Worm (Caenorhabditis elegans) whole organism, young adult: ENCODE measurements around the gene C05A9.2.

ENCODE experiments used
- C06A6.2 ChIP-seq: fragments of 200-800 bp; sonication (Bioruptor generic); conservative IDR thresholded peaks from 2 replicates; pipeline ENCODE4 v1.3.6; 2022; ENCODE audit warnings: missing genetic modification characterization, missing compliant biosample characterization
- F23B12.7 ChIP-seq: sonication (generic microtip); optimal IDR thresholded peaks from 2 replicates; lab custom pipeline; 2017; ENCODE audit warnings: missing genetic modification characterization, mild to moderate bottlenecking, missing compliant biosample characterization, antibody characterized with exemption, moderate library complexity; ENCODE audit not compliant: insufficient read depth
- F39B2.1 ChIP-seq: fragments of 200-800 bp; sonication (Bioruptor generic); IDR thresholded peaks from 2 replicates; pipeline ENCODE4 v1.3.6; 2022; ENCODE audit warnings: missing genetic modification reagents, missing genetic modification characterization, missing compliant biosample characterization
- F52B5.7 ChIP-seq: sonication (generic microtip); optimal IDR thresholded peaks from 2 replicates; lab custom pipeline; 2016; ENCODE audit warnings: mild to moderate bottlenecking, missing genetic modification characterization, missing compliant biosample characterization
- F57C9.4 ChIP-seq: sonication (generic microtip); optimal IDR thresholded peaks from 2 replicates; lab custom pipeline; 2017; ENCODE audit warnings: mild to moderate bottlenecking, missing genetic modification characterization, missing compliant biosample characterization
- K11D2.4 ChIP-seq: fragments of 200-800 bp; sonication (Bioruptor generic); IDR thresholded peaks from 2 replicates; pipeline ENCODE4 v1.3.6; 2022; ENCODE audit warnings: missing genetic modification reagents, missing genetic modification characterization, missing compliant biosample characterization
- K12H6.12 ChIP-seq: fragments of 200-800 bp; sonication (Bioruptor generic); optimal IDR thresholded peaks from 2 replicates; lab custom pipeline; 2018; ENCODE audit warnings: mild to moderate bottlenecking, missing genetic modification characterization, missing compliant biosample characterization
- T07F8.4 ChIP-seq: sonication (generic microtip); optimal IDR thresholded peaks from 2 replicates; lab custom pipeline; 2016; ENCODE audit warnings: mild to moderate bottlenecking, missing genetic modification characterization, moderate library complexity, missing compliant biosample characterization
- ZK185.1 ChIP-seq: sonication (generic microtip); optimal IDR thresholded peaks from 2 replicates; lab custom pipeline; 2016; ENCODE audit warnings: mild to moderate bottlenecking, missing genetic modification characterization, missing compliant biosample characterization; ENCODE audit not compliant: poor library complexity, severe bottlenecking
- akir-1 ChIP-seq: fragments of 200-800 bp; sonication (Bioruptor generic); optimal IDR thresholded peaks from 2 replicates; lab custom pipeline; 2018; ENCODE audit warnings: mild to moderate bottlenecking, missing genetic modification characterization, moderate library complexity, missing compliant biosample characterization
- aptf-2 ChIP-seq: fragments of 200-800 bp; sonication (Bioruptor generic); conservative IDR thresholded peaks from 2 replicates; pipeline ENCODE4 v1.3.6; 2022; ENCODE audit warnings: missing genetic modification reagents, missing genetic modification characterization, missing compliant biosample characterization
- aptf-3 ChIP-seq: fragments of 200-800 bp; sonication (Bioruptor generic); IDR thresholded peaks from 2 replicates; pipeline ENCODE4 v1.3.6; 2022; ENCODE audit warnings: missing genetic modification characterization, missing compliant biosample characterization
- attf-6 ChIP-seq: fragments of 200-800 bp; sonication (Bioruptor generic); IDR thresholded peaks from 2 replicates; pipeline ENCODE4 v1.3.6; 2022; ENCODE audit warnings: missing genetic modification reagents, missing genetic modification characterization, missing compliant biosample characterization
- cebp-2 ChIP-seq: fragments of 200-800 bp; sonication (Bioruptor generic); IDR thresholded peaks from 2 replicates; pipeline ENCODE4 v1.3.6; 2022; ENCODE audit warnings: missing genetic modification characterization, missing compliant biosample characterization
- ceh-100 ChIP-seq: fragments of 200-800 bp; sonication (Bioruptor generic); IDR thresholded peaks from 2 replicates; pipeline ENCODE4 v1.3.6; 2022; ENCODE audit warnings: missing genetic modification reagents, missing genetic modification characterization, missing compliant biosample characterization
- ceh-27 ChIP-seq: fragments of 200-800 bp; sonication (Bioruptor generic); optimal IDR thresholded peaks from 2 replicates; lab custom pipeline; 2018; ENCODE audit warnings: mild to moderate bottlenecking, missing genetic modification characterization, moderate library complexity, missing compliant biosample characterization
- ceh-58 ChIP-seq: fragments of 200-800 bp; sonication (Bioruptor generic); IDR thresholded peaks from 2 replicates; pipeline ENCODE4 v1.3.6; 2022; ENCODE audit warnings: missing genetic modification characterization, missing compliant biosample characterization
- chd-7 ChIP-seq: sonication (generic microtip); optimal IDR thresholded peaks from 2 replicates; lab custom pipeline; 2016; ENCODE audit warnings: mild to moderate bottlenecking, missing genetic modification characterization, moderate library complexity, missing compliant biosample characterization
- dox-1 ChIP-seq: fragments of 200-800 bp; sonication (Bioruptor generic); IDR thresholded peaks from 2 replicates; pipeline ENCODE4 v1.3.6; 2022; ENCODE audit warnings: missing genetic modification reagents, missing genetic modification characterization, missing compliant biosample characterization
- dpff-1 ChIP-seq: sonication (generic microtip); optimal IDR thresholded peaks from 2 replicates; lab custom pipeline; 2017; ENCODE audit warnings: mild to moderate bottlenecking, missing genetic modification characterization, missing compliant biosample characterization
- egl-18 ChIP-seq: fragments of 200-800 bp; sonication (Bioruptor generic); IDR thresholded peaks from 2 replicates; pipeline ENCODE4 v1.3.6; 2022; ENCODE audit warnings: missing genetic modification reagents, missing genetic modification characterization, missing compliant biosample characterization
- ets-4 ChIP-seq: fragments of 200-800 bp; sonication (Bioruptor generic); optimal IDR thresholded peaks from 2 replicates; lab custom pipeline; 2018; ENCODE audit warnings: mild to moderate bottlenecking, missing genetic modification characterization, missing compliant biosample characterization
- him-1 ChIP-seq: sonication (generic microtip); optimal IDR thresholded peaks from 2 replicates; lab custom pipeline; 2016; ENCODE audit warnings: missing genotype, missing genetic modification reagents, missing genetic modification characterization, missing compliant biosample characterization
- hmg-1.2 ChIP-seq: fragments of 200-800 bp; sonication (Bioruptor generic); IDR thresholded peaks from 2 replicates; pipeline ENCODE4 v1.3.6; 2022; ENCODE audit warnings: missing genetic modification reagents, missing genetic modification characterization, missing compliant biosample characterization
- hmg-20 ChIP-seq: fragments of 200-800 bp; sonication (Bioruptor generic); IDR thresholded peaks from 2 replicates; pipeline ENCODE4 v1.3.6; 2022; ENCODE audit warnings: missing genetic modification reagents, missing genetic modification characterization, missing compliant biosample characterization
- let-526 ChIP-seq: fragments of 200-800 bp; sonication (Bioruptor generic); IDR thresholded peaks from 2 replicates; pipeline ENCODE4 v1.3.6; 2022; ENCODE audit warnings: missing genetic modification reagents, missing genetic modification characterization, missing compliant biosample characterization
- lin-26 ChIP-seq: fragments of 200-800 bp; sonication (Bioruptor generic); IDR thresholded peaks from 2 replicates; pipeline ENCODE4 v1.3.6; 2022; ENCODE audit warnings: missing genetic modification reagents, missing genetic modification characterization, missing compliant biosample characterization
- madf-8 ChIP-seq: fragments of 200-800 bp; sonication (Bioruptor generic); conservative IDR thresholded peaks from 2 replicates; pipeline ENCODE4 v1.3.6; 2022; ENCODE audit warnings: missing genetic modification reagents, missing genetic modification characterization, missing compliant biosample characterization
- nhr-27 ChIP-seq: fragments of 200-800 bp; sonication (Bioruptor generic); optimal IDR thresholded peaks from 2 replicates; lab custom pipeline; 2018; ENCODE audit warnings: mild to moderate bottlenecking, missing genetic modification characterization, moderate library complexity, missing compliant biosample characterization
- pha-4 ChIP-seq: fragments of 150-350 bp; sonication (generic microtip); optimal IDR thresholded peaks from 2 replicates; lab custom pipeline; 2014; ENCODE audit warnings: missing biosample characterization, missing genetic modification reagents, missing genetic modification characterization
- sdz-38 ChIP-seq: sonication (generic microtip); optimal IDR thresholded peaks from 2 replicates; lab custom pipeline; 2016; ENCODE audit warnings: missing genotype, missing genetic modification characterization, missing compliant biosample characterization
- sea-2 ChIP-seq: fragments of 200-800 bp; sonication (Bioruptor generic); IDR thresholded peaks from 2 replicates; pipeline ENCODE4 v1.3.6; 2022; ENCODE audit warnings: missing genetic modification characterization, missing compliant biosample characterization
- snpc-3.4 ChIP-seq: sonication (generic microtip); optimal IDR thresholded peaks from 2 replicates; lab custom pipeline; 2017; ENCODE audit warnings: missing genetic modification characterization, mild to moderate bottlenecking, missing compliant biosample characterization, antibody characterized with exemption, moderate library complexity, missing genotype, missing genetic modification reagents
- tbx-9 ChIP-seq: sonication (generic microtip); optimal IDR thresholded peaks from 2 replicates; lab custom pipeline; 2016; ENCODE audit warnings: borderline replicate concordance, missing genetic modification characterization, inconsistent platforms, missing compliant biosample characterization
- tlf-1 ChIP-seq: fragments of 200-800 bp; sonication (Bioruptor generic); optimal IDR thresholded peaks from 2 replicates; lab custom pipeline; 2018; ENCODE audit warnings: mild to moderate bottlenecking, missing genetic modification characterization, missing compliant biosample characterization
- unc-130 ChIP-seq: sonication (generic microtip); optimal IDR thresholded peaks from 2 replicates; lab custom pipeline; 2016; ENCODE audit warnings: missing genetic modification reagents, missing genetic modification characterization, missing compliant biosample characterization
- ztf-18 ChIP-seq: sonication (generic microtip); optimal IDR thresholded peaks from 2 replicates; lab custom pipeline; 2016; ENCODE audit warnings: missing genotype, mild to moderate bottlenecking, missing genetic modification characterization, missing compliant biosample characterization
- ztf-22 ChIP-seq: fragments of 200-800 bp; sonication (Bioruptor generic); optimal IDR thresholded peaks from 2 replicates; lab custom pipeline; 2018; ENCODE audit warnings: mild to moderate bottlenecking, missing genetic modification characterization, moderate library complexity, missing compliant biosample characterization
- ztf-25 ChIP-seq: fragments of 200-800 bp; sonication (Bioruptor generic); IDR thresholded peaks from 2 replicates; pipeline ENCODE4 v1.3.6; 2022; ENCODE audit warnings: missing genetic modification reagents, missing genetic modification characterization, missing compliant biosample characterization
- ztf-28 ChIP-seq: fragments of 200-800 bp; sonication (Bioruptor generic); IDR thresholded peaks from 2 replicates; pipeline ENCODE4 v1.3.6; 2022; ENCODE audit warnings: missing genetic modification reagents, missing genetic modification characterization, missing compliant biosample characterization
- ztf-6 ChIP-seq: fragments of 200-800 bp; sonication (Bioruptor generic); IDR thresholded peaks from 2 replicates; pipeline ENCODE4 v1.3.6; 2022; ENCODE audit warnings: missing genetic modification reagents, missing genetic modification characterization, missing compliant biosample characterization

C05A9.2 gene

DNA sequence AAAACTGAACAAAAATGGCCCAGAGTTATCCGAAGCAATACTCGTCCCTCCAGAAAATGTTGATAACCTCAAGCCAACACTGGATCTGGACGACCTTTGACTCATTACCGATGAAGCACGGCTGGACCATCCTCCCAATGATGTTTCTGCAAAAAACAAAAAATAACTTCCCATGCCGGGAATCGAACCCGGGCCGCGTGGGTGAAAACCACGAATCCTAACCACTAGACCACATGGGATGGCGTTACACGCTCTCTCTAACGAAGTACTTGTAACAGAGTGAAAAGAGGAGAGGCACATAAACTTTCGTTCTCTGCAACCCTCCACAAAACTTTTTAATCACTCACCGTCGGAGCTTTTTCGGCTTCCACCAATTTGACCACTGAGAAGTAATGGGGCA is 23.3 kb downstream of the C05A9.2 start (continued):
- 0 out of 2 replicates have a peak, but pooled peaks have one; percentile 45 for TF ChIP-seq C06A6.2 (GFP tag; lab: Robert Waterston, UW)
- no peak for TF ChIP-seq tlf-1 (GFP tag; lab: Kevin White, UChicago)
- TF ChIP-seq madf-8 (GFP tag; lab: Robert Waterston, UW), result no peak
- peak; percentile 83; the same call in 1 of the 2 replicates for TF ChIP-seq ztf-25 (GFP tag; lab: Robert Waterston, UW)
- peak; percentile 37 for TF ChIP-seq T07F8.4
- peak; percentile 21 for TF ChIP-seq ets-4 (GFP tag; lab: Kevin White, UChicago)
- peak; percentile 63 for TF ChIP-seq ceh-27 (GFP tag; lab: Kevin White, UChicago)
- TF ChIP-seq dox-1 (GFP tag; lab: Robert Waterston, UW), result peak; percentile 85
- TF ChIP-seq ZK185.1, result peak; percentile 81
- TF ChIP-seq lin-26 (GFP tag; lab: Robert Waterston, UW), result peak; percentile 95
- TF ChIP-seq dpff-1 (tag; lab: Kevin White, UChicago), result no peak
- TF ChIP-seq aptf-2 (GFP tag; lab: Robert Waterston, UW), result no peak
- peak; percentile 78; the same call in 1 of the 2 replicates for TF ChIP-seq aptf-3 (GFP tag; lab: Robert Waterston, UW)
- TF ChIP-seq cebp-2 (GFP tag; lab: Robert Waterston, UW), result peak; percentile 64; the same call in 1 of the 2 replicates
- no peak for TF ChIP-seq sdz-38 (tag; lab: Kevin White, UChicago)
- TF ChIP-seq ceh-58 (GFP tag; lab: Robert Waterston, UW), result no peak
- TF ChIP-seq F52B5.7, result peak; percentile 74
- no peak for TF ChIP-seq ceh-100 (GFP tag; lab: Robert Waterston, UW)
- TF ChIP-seq F57C9.4 (tag; lab: Kevin White, UChicago), result no peak
- no peak for TF ChIP-seq pha-4
- peak; percentile 65; the same call in 1 of the 2 replicates for TF ChIP-seq K11D2.4
- no peak for TF ChIP-seq akir-1 (GFP tag; lab: Kevin White, UChicago)
- peak; percentile 62; the same call in 1 of the 2 replicates for TF ChIP-seq attf-6 (GFP tag; lab: Robert Waterston, UW)
- TF ChIP-seq let-526, result 0 out of 2 replicates have a peak, but pooled peaks have one; percentile 34
- peak; percentile 76 for TF ChIP-seq hmg-1.2 (GFP tag; lab: Robert Waterston, UW)
- TF ChIP-seq nhr-27 (tag; lab: Kevin White, UChicago), result no peak
- peak; percentile 31 for TF ChIP-seq chd-7 (tag; lab: Kevin White, UChicago)
- TF ChIP-seq unc-130 (GFP tag; lab: Kevin White, UChicago), result no peak
- peak; percentile 70 for TF ChIP-seq snpc-3.4 (tag; lab: Kevin White, UChicago)
- TF ChIP-seq F23B12.7 (tag; lab: Kevin White, UChicago), result no peak

DNA sequence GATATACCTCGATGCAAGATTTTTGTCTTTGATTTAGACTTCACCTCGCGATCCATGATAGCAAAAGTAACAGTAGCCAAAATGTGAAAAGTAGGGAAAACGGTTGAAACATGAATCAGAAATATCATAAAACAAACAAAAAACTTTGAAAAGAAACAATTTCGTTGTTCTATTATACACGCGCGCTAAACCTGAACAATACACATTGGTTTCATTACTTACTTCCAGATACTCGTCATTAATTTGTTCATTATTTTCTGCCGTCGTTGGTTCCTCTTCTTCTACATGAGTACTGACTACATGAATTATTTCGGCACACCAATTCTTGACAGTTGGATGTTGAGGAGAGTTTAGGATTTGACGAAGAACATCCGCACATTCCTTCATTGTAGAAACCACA is 24.0 kb downstream of the C05A9.2 start, which contains the start of gene F31B12.3:
TSS of gene F31B12.3 (minus strand) at position 101 of the 400 bp plus-strand sequence.
- TF ChIP-seq ztf-28 (GFP tag; lab: Robert Waterston, UW) (no peak), akir-1 (GFP tag; lab: Kevin White, UChicago) (no peak), lin-26 (GFP tag; lab: Robert Waterston, UW) (no peak), hmg-20 (GFP tag; lab: Robert Waterston, UW) (no peak), egl-18 (GFP tag; lab: Robert Waterston, UW) (no peak), ztf-18 (tag; lab: Kevin White, UChicago) (no peak), ztf-22 (GFP tag; lab: Kevin White, UChicago) (no peak), pha-4 (no peak), aptf-2 (GFP tag; lab: Robert Waterston, UW) (no peak), F23B12.7 (tag; lab: Kevin White, UChicago) (no peak), ztf-6 (no peak), F39B2.1 (GFP tag; lab: Robert Waterston, UW) (no peak), him-1 (tag; lab: Kevin White, UChicago) (no peak), K12H6.12 (no peak), sea-2 (GFP tag; lab: Robert Waterston, UW) (no peak), tbx-9 (no peak)
